Worm (Caenorhabditis elegans) whole organism, young adult: Measurements from ENCODE around the gene crls-1.

Experiments
- B0035.1 ChIP-seq: sonication (generic microtip); optimal IDR thresholded peaks from 2 replicates; lab custom pipeline; 2016; ENCODE audit warnings: missing genetic modification characterization, mild to moderate bottlenecking, missing compliant biosample characterization, missing genotype, missing genetic modification reagents
- C17E4.6 ChIP-seq: fragments of 200-800 bp; sonication (Bioruptor generic); IDR thresholded peaks from 2 replicates; pipeline ENCODE4 v1.3.6; 2022; ENCODE audit warnings: missing genetic modification reagents, missing genetic modification characterization, missing compliant biosample characterization
- D2030.7 ChIP-seq: fragments of 200-800 bp; sonication (Bioruptor generic); IDR thresholded peaks from 2 replicates; pipeline ENCODE4 v1.3.6; 2022; ENCODE audit warnings: missing genetic modification reagents, missing genetic modification characterization, missing compliant biosample characterization
- F49E8.2 ChIP-seq: sonication (generic microtip); optimal IDR thresholded peaks from 3 replicates; lab custom pipeline; 2017; ENCODE audit warnings: missing genetic modification characterization, mild to moderate bottlenecking, missing compliant biosample characterization, antibody characterized with exemption, moderate library complexity; ENCODE audit not compliant: insufficient read depth
- K12H6.12 ChIP-seq: fragments of 200-800 bp; sonication (Bioruptor generic); optimal IDR thresholded peaks from 2 replicates; lab custom pipeline; 2018; ENCODE audit warnings: mild to moderate bottlenecking, missing genetic modification characterization, missing compliant biosample characterization
- Y67H2A.10 ChIP-seq: fragments of 200-800 bp; sonication (Bioruptor generic); conservative IDR thresholded peaks from 2 replicates; pipeline ENCODE4 v1.3.6; 2022; ENCODE audit warnings: missing genetic modification reagents, missing genetic modification characterization, missing compliant biosample characterization
- ZK185.1 ChIP-seq: sonication (generic microtip); optimal IDR thresholded peaks from 2 replicates; lab custom pipeline; 2016; ENCODE audit warnings: mild to moderate bottlenecking, missing genetic modification characterization, missing compliant biosample characterization; ENCODE audit not compliant: poor library complexity, severe bottlenecking
- athp-1 ChIP-seq: sonication (generic microtip); optimal IDR thresholded peaks from 2 replicates; lab custom pipeline; 2017; ENCODE audit warnings: mild to moderate bottlenecking, missing genetic modification characterization, missing compliant biosample characterization
- attf-5 ChIP-seq: fragments of 200-800 bp; sonication (Bioruptor generic); optimal IDR thresholded peaks from 2 replicates; lab custom pipeline; 2018; ENCODE audit warnings: mild to moderate bottlenecking, missing genetic modification characterization, missing compliant biosample characterization
- egl-44 ChIP-seq: fragments of 200-800 bp; sonication (Bioruptor generic); IDR thresholded peaks from 2 replicates; pipeline ENCODE4 v1.3.6; 2022; ENCODE audit warnings: missing genetic modification reagents, missing genetic modification characterization, missing compliant biosample characterization
- ekl-4 ChIP-seq: fragments of 200-800 bp; sonication (Bioruptor generic); IDR thresholded peaks from 2 replicates; pipeline ENCODE4 v1.3.6; 2022; ENCODE audit warnings: missing genetic modification reagents, missing genetic modification characterization, missing compliant biosample characterization
- gei-17 ChIP-seq: fragments of 200-800 bp; sonication (Bioruptor generic); optimal IDR thresholded peaks from 2 replicates; lab custom pipeline; 2018; ENCODE audit warnings: mild to moderate bottlenecking, missing genetic modification characterization, missing compliant biosample characterization
- lag-1 ChIP-seq: fragments of 200-800 bp; sonication (Bioruptor generic); IDR thresholded peaks from 2 replicates; pipeline ENCODE4 v1.3.6; 2022; ENCODE audit warnings: missing genetic modification reagents, missing genetic modification characterization, missing compliant biosample characterization
- let-526 ChIP-seq: fragments of 200-800 bp; sonication (Bioruptor generic); IDR thresholded peaks from 2 replicates; pipeline ENCODE4 v1.3.6; 2022; ENCODE audit warnings: missing genetic modification reagents, missing genetic modification characterization, missing compliant biosample characterization
- lin-35 ChIP-seq, 3 experiments: fragments of 150-350 bp in 2 of 3; sonication (generic microtip) in 1 of 3; optimal IDR thresholded peaks; 2 replicates each; lab custom pipeline; 2014 to 2018; ENCODE audit warnings: missing biosample characterization in 3 of 3, missing genetic modification characterization in 3 of 3, missing genetic modification reagents in 3 of 3
- mcd-1 ChIP-seq: fragments of 200-800 bp; sonication (Bioruptor generic); IDR thresholded peaks from 2 replicates; pipeline ENCODE4 v1.3.6; 2022; ENCODE audit warnings: missing genetic modification reagents, missing genetic modification characterization, missing compliant biosample characterization
- mxl-1 ChIP-seq: sonication (generic microtip); optimal IDR thresholded peaks from 2 replicates; lab custom pipeline; 2016; ENCODE audit warnings: missing genetic modification characterization, missing compliant biosample characterization
- nhr-179 ChIP-seq: sonication (generic microtip); optimal IDR thresholded peaks from 2 replicates; lab custom pipeline; 2016; ENCODE audit warnings: mild to moderate bottlenecking, missing genetic modification characterization, missing compliant biosample characterization
- nhr-80 ChIP-seq: sonication (generic microtip); optimal IDR thresholded peaks from 2 replicates; lab custom pipeline; 2016; ENCODE audit warnings: missing genetic modification characterization, missing compliant biosample characterization
- sdz-38 ChIP-seq: sonication (generic microtip); optimal IDR thresholded peaks from 2 replicates; lab custom pipeline; 2016; ENCODE audit warnings: missing genotype, missing genetic modification characterization, missing compliant biosample characterization
- snpc-1.1 ChIP-seq: sonication (generic microtip); optimal IDR thresholded peaks from 2 replicates; lab custom pipeline; 2017; ENCODE audit warnings: missing genetic modification characterization, mild to moderate bottlenecking, missing compliant biosample characterization, antibody characterized with exemption, moderate library complexity, missing genotype, missing genetic modification reagents; ENCODE audit not compliant: insufficient read depth
- snpc-1.3 ChIP-seq: sonication (generic microtip); optimal IDR thresholded peaks from 2 replicates; lab custom pipeline; 2017; ENCODE audit warnings: missing genetic modification characterization, mild to moderate bottlenecking, missing compliant biosample characterization, antibody characterized with exemption, moderate library complexity, missing genotype, missing genetic modification reagents; ENCODE audit not compliant: insufficient read depth
- snpc-3.4 ChIP-seq: sonication (generic microtip); optimal IDR thresholded peaks from 2 replicates; lab custom pipeline; 2017; ENCODE audit warnings: missing genetic modification characterization, mild to moderate bottlenecking, missing compliant biosample characterization, antibody characterized with exemption, moderate library complexity, missing genotype, missing genetic modification reagents
- tlf-1 ChIP-seq: fragments of 200-800 bp; sonication (Bioruptor generic); optimal IDR thresholded peaks from 2 replicates; lab custom pipeline; 2018; ENCODE audit warnings: mild to moderate bottlenecking, missing genetic modification characterization, missing compliant biosample characterization
- unc-130 ChIP-seq: sonication (generic microtip); optimal IDR thresholded peaks from 2 replicates; lab custom pipeline; 2016; ENCODE audit warnings: missing genetic modification reagents, missing genetic modification characterization, missing compliant biosample characterization
- ztf-25 ChIP-seq: fragments of 200-800 bp; sonication (Bioruptor generic); IDR thresholded peaks from 2 replicates; pipeline ENCODE4 v1.3.6; 2022; ENCODE audit warnings: missing genetic modification reagents, missing genetic modification characterization, missing compliant biosample characterization
- ztf-26 ChIP-seq: sonication (generic microtip); optimal IDR thresholded peaks from 2 replicates; lab custom pipeline; 2017; ENCODE audit warnings: missing genetic modification characterization, missing compliant biosample characterization

crls-1 gene

ce11 chrIII:869869-870268, 39.8 kb downstream of the crls-1 start, which contains the start of gene T24C4.2:
TSS of gene T24C4.2 (minus strand) at chrIII:869969.
- TF ChIP-seq let-526 (GFP tag; lab: Robert Waterston, UW) = no peak

ce11 chrIII:868866-869265, 40.8 kb downstream of the crls-1 start:
- TF ChIP-seq ekl-4 (no peak), tlf-1 (GFP tag; lab: Kevin White, UChicago) (no peak), C17E4.6 (GFP tag; lab: Robert Waterston, UW) (no peak), ztf-26 (tag; lab: Kevin White, UChicago) (no peak), athp-1 (tag; lab: Kevin White, UChicago) (no peak), ZK185.1 (no peak), snpc-1.1 (tag; lab: Kevin White, UChicago) (no peak), D2030.7 (GFP tag; lab: Robert Waterston, UW) (no peak), unc-130 (GFP tag; lab: Kevin White, UChicago) (no peak), mxl-1 (tag; lab: Kevin White, UChicago) (no peak), gei-17 (GFP tag; lab: Kevin White, UChicago) (no peak), egl-44 (GFP tag; lab: Robert Waterston, UW) (no peak), nhr-80 (tag; lab: Kevin White, UChicago) (no peak), lin-35 (GFP tag; optimal IDR thresholded peaks at IDR 0.05; lab: Kevin White, UChicago) (no peak), F49E8.2 (tag; lab: Kevin White, UChicago) (no peak), lag-1 (no peak), snpc-1.3 (tag; lab: Kevin White, UChicago) (no peak), snpc-3.4 (tag; lab: Kevin White, UChicago) (no peak), B0035.1 (tag; lab: Kevin White, UChicago) (no peak)

- TF ChIP-seq Y67H2A.10 (GFP tag; lab: Robert Waterston, UW) (no peak), nhr-179 (tag; lab: Kevin White, UChicago) (no peak), mcd-1 (GFP tag; lab: Robert Waterston, UW) (0 out of 2 replicates have a peak, but pooled peaks have one; percentile 25), attf-5 (peak; percentile 15), K12H6.12 (tag; lab: Kevin White, UChicago) (no peak), ztf-25 (GFP tag; lab: Robert Waterston, UW) (no peak)
Measured at ce11 chrIII:861819-862356, 47.8 kb downstream of the crls-1 start, which contains the start of gene arx-4. TSS of gene arx-4 (plus strand) at chrIII:862306.

- TF ChIP-seq sdz-38 = no peak
Measured at ce11 chrIII:859898-860297, 49.8 kb downstream of the crls-1 start, which contains the start of gene exos-4.2. TSS of gene exos-4.2 (plus strand) at chrIII:860198.
